Fruit fly (Drosophila melanogaster) whole organism, embryonic: ENCODE data around the gene mRpL19.

ENCODE experiments used
- Adf1 ChIP-seq: fragments of 200-800 bp; sonication (Bioruptor generic); IDR thresholded peaks from 2 replicates; pipeline ENCODE4 v1.3.6; 2022; ENCODE audit warnings: missing biosample characterization, missing genetic modification characterization
- Aef1 ChIP-seq: fragments of 200-800 bp; sonication (Bioruptor generic); IDR thresholded peaks from 3 replicates; pipeline ENCODE4 v1.3.6; 2022; ENCODE audit warnings: missing biosample characterization, missing genetic modification characterization
- CG10366 ChIP-seq: fragments of 200-800 bp; sonication (Bioruptor generic); IDR thresholded peaks from 2 replicates; pipeline ENCODE4 v1.3.6; 2022; ENCODE audit warnings: missing biosample characterization, missing genetic modification characterization
- CG10959 ChIP-seq: fragments of 200-800 bp; sonication (Bioruptor generic); IDR thresholded peaks from 2 replicates; pipeline ENCODE4 v1.3.6; 2022; ENCODE audit warnings: missing biosample characterization, missing genetic modification characterization
- CG11398 ChIP-seq: fragments of 200-800 bp; sonication (Bioruptor generic); optimal IDR thresholded peaks from 2 replicates; lab custom pipeline; 2016; ENCODE audit warnings: missing biosample characterization, missing genetic modification characterization
- CG12236 ChIP-seq: fragments of 200-800 bp; sonication (Bioruptor generic); optimal IDR thresholded peaks from 2 replicates; lab custom pipeline; 2016; ENCODE audit warnings: missing biosample characterization, missing genetic modification characterization
- CG1233 ChIP-seq: fragments of 200-800 bp; sonication (Bioruptor generic); optimal IDR thresholded peaks from 4 replicates; lab custom pipeline; 2018; ENCODE audit warnings: missing biosample characterization, mild to moderate bottlenecking, missing genetic modification characterization
- CG13894 ChIP-seq: fragments of 200-800 bp; sonication (Bioruptor generic); optimal IDR thresholded peaks from 3 replicates; lab custom pipeline; 2018; ENCODE audit warnings: missing biosample characterization, mild to moderate bottlenecking, missing genetic modification characterization, moderate library complexity
- CG15269 ChIP-seq: fragments of 200-800 bp; sonication (Bioruptor generic); optimal IDR thresholded peaks from 2 replicates; lab custom pipeline; 2018; ENCODE audit warnings: missing biosample characterization, mild to moderate bottlenecking, missing genetic modification characterization, moderate library complexity
- CG1529 ChIP-seq: fragments of 200-800 bp; sonication (Bioruptor generic); optimal IDR thresholded peaks from 3 replicates; lab custom pipeline; 2018; ENCODE audit warnings: missing biosample characterization, missing genetic modification characterization
- CG17328 ChIP-seq: fragments of 200-800 bp; sonication (Bioruptor generic); IDR thresholded peaks from 2 replicates; pipeline ENCODE4 v1.3.6; 2022; ENCODE audit warnings: missing biosample characterization, missing genetic modification characterization
- CG17829 ChIP-seq: fragments of 200-800 bp; optimal IDR thresholded peaks from 2 replicates; lab custom pipeline; 2019; ENCODE audit warnings: missing biosample characterization, mild to moderate bottlenecking, missing genetic modification characterization, moderate library complexity
- CG2120 ChIP-seq: fragments of 200-800 bp; sonication (Bioruptor generic); optimal IDR thresholded peaks from 3 replicates; lab custom pipeline; 2016; ENCODE audit warnings: missing biosample characterization, missing genetic modification characterization
- CG30020 ChIP-seq: fragments of 200-800 bp; optimal IDR thresholded peaks from 2 replicates; lab custom pipeline; 2019; ENCODE audit warnings: missing biosample characterization, mild to moderate bottlenecking, missing genetic modification characterization, moderate library complexity
- CG31224 ChIP-seq: fragments of 200-800 bp; sonication (Bioruptor generic); IDR thresholded peaks from 2 replicates; pipeline ENCODE4 v1.3.6; 2022; ENCODE audit warnings: missing biosample characterization, missing genetic modification characterization
- CG3407 ChIP-seq: fragments of 200-800 bp; sonication (Bioruptor generic); optimal IDR thresholded peaks from 2 replicates; lab custom pipeline; 2018; ENCODE audit warnings: missing biosample characterization, mild to moderate bottlenecking, missing genetic modification characterization
- CG3995 ChIP-seq: fragments of 200-800 bp; sonication (Bioruptor generic); optimal IDR thresholded peaks from 3 replicates; lab custom pipeline; 2016; ENCODE audit warnings: missing biosample characterization, missing genetic modification characterization
- CG4707 ChIP-seq: fragments of 200-800 bp; sonication (Bioruptor generic); optimal IDR thresholded peaks from 2 replicates; lab custom pipeline; 2018; ENCODE audit warnings: missing biosample characterization, mild to moderate bottlenecking, missing genetic modification characterization, moderate library complexity
- CG5180 ChIP-seq: fragments of 200-800 bp; sonication (Bioruptor generic); optimal IDR thresholded peaks from 3 replicates; lab custom pipeline; 2017; ENCODE audit warnings: missing biosample characterization, missing genetic modification characterization, mild to moderate bottlenecking, moderate library complexity, missing genetic modification reagents
- CG6689 ChIP-seq: fragments of 200-800 bp; sonication (Bioruptor generic); IDR thresholded peaks from 2 replicates; pipeline ENCODE4 v1.3.6; 2022; ENCODE audit warnings: missing biosample characterization, missing genetic modification characterization
- CG7786 ChIP-seq: fragments of 200-800 bp; sonication (Bioruptor generic); optimal IDR thresholded peaks from 2 replicates; lab custom pipeline; 2016; ENCODE audit warnings: missing biosample characterization, missing genetic modification characterization
- CG7839 ChIP-seq: fragments of 200-800 bp; sonication (Bioruptor generic); optimal IDR thresholded peaks from 3 replicates; lab custom pipeline; 2018; ENCODE audit warnings: missing biosample characterization, mild to moderate bottlenecking, missing genetic modification characterization, moderate library complexity
- CG9437 ChIP-seq: fragments of 200-800 bp; sonication (Bioruptor generic); optimal IDR thresholded peaks from 2 replicates; lab custom pipeline; 2018; ENCODE audit warnings: missing biosample characterization, mild to moderate bottlenecking, missing genetic modification characterization
- Dref ChIP-seq: fragments of 200-800 bp; sonication (Bioruptor generic); IDR thresholded peaks from 2 replicates; pipeline ENCODE4 v1.3.6; 2022; ENCODE audit warnings: missing biosample characterization, missing genetic modification characterization
- Fer2 ChIP-seq: fragments of 200-800 bp; sonication (Bioruptor generic); optimal IDR thresholded peaks from 2 replicates; lab custom pipeline; 2018; ENCODE audit warnings: missing biosample characterization, mild to moderate bottlenecking, missing genetic modification characterization, moderate library complexity
- Gsc ChIP-seq: fragments of 200-800 bp; sonication (Bioruptor generic); IDR thresholded peaks from 2 replicates; pipeline ENCODE4 v1.3.6; 2022; ENCODE audit warnings: missing biosample characterization, missing genetic modification characterization
- HLH3B ChIP-seq: fragments of 200-800 bp; sonication (Bioruptor generic); IDR thresholded peaks from 2 replicates; pipeline ENCODE4 v1.3.6; 2022; ENCODE audit warnings: missing biosample characterization, missing genetic modification characterization
- HLH54F ChIP-seq: fragments of 200-800 bp; sonication (Bioruptor generic); optimal IDR thresholded peaks from 3 replicates; lab custom pipeline; 2016; ENCODE audit warnings: missing biosample characterization, missing genetic modification characterization
- MTF-1 ChIP-seq: fragments of 200-800 bp; sonication (Bioruptor generic); optimal IDR thresholded peaks from 2 replicates; lab custom pipeline; 2018; ENCODE audit warnings: missing biosample characterization, mild to moderate bottlenecking, missing genetic modification characterization, borderline replicate concordance
- bigmax ChIP-seq: fragments of 200-800 bp; sonication (Bioruptor generic); optimal IDR thresholded peaks from 2 replicates; lab custom pipeline; 2018; ENCODE audit warnings: missing biosample characterization, mild to moderate bottlenecking, missing genetic modification characterization
- chif ChIP-seq, 2 experiments: fragments of 200-800 bp; sonication (Bioruptor generic); optimal IDR thresholded peaks; 3 replicates each; lab custom pipeline; 2016; ENCODE audit warnings: missing biosample characterization in 2 of 2, missing genetic modification characterization in 2 of 2
- danr ChIP-seq: fragments of 200-800 bp; sonication (Bioruptor generic); IDR thresholded peaks from 2 replicates; pipeline ENCODE4 v1.3.6; 2022; ENCODE audit warnings: missing biosample characterization, missing genetic modification characterization
- dmrt99B ChIP-seq: fragments of 200-800 bp; sonication (Bioruptor generic); optimal IDR thresholded peaks from 2 replicates; lab custom pipeline; 2018; ENCODE audit warnings: missing biosample characterization, mild to moderate bottlenecking, missing genetic modification characterization, moderate library complexity
- dpn ChIP-seq, 2 experiments: fragments of 200-800 bp; sonication (Bioruptor generic); optimal IDR thresholded peaks; 3 replicates each; lab custom pipeline; 2016; ENCODE audit warnings: missing biosample characterization in 2 of 2, missing genetic modification characterization in 2 of 2
- fd102C ChIP-seq: fragments of 200-800 bp; sonication (Bioruptor generic); optimal IDR thresholded peaks from 2 replicates; lab custom pipeline; 2018; ENCODE audit warnings: missing biosample characterization, mild to moderate bottlenecking, missing genetic modification characterization, moderate library complexity
- gfzf ChIP-seq: fragments of 200-800 bp; sonication (Bioruptor generic); optimal IDR thresholded peaks from 2 replicates; lab custom pipeline; 2016; ENCODE audit warnings: missing biosample characterization, mild to moderate bottlenecking, missing genetic modification characterization, moderate library complexity
- grau ChIP-seq: fragments of 200-800 bp; optimal IDR thresholded peaks from 3 replicates; lab custom pipeline; 2019; ENCODE audit warnings: missing biosample characterization, mild to moderate bottlenecking, missing genetic modification characterization, moderate library complexity
- insv ChIP-seq, 2 experiments: fragments of 200-800 bp; sonication (Bioruptor generic); optimal IDR thresholded peaks; 3 replicates each; lab custom pipeline; 2016 to 2018; ENCODE audit warnings: missing biosample characterization in 2 of 2, missing genetic modification characterization in 2 of 2
- ken ChIP-seq: fragments of 200-800 bp; sonication (Bioruptor generic); IDR thresholded peaks from 3 replicates; pipeline ENCODE4 v1.3.6; 2022; ENCODE audit warnings: missing biosample characterization, missing genetic modification characterization
- nmo ChIP-seq: fragments of 200-800 bp; sonication (Bioruptor generic); optimal IDR thresholded peaks from 2 replicates; lab custom pipeline; 2018; ENCODE audit warnings: missing biosample characterization, mild to moderate bottlenecking, missing genetic modification characterization, moderate library complexity
- onecut ChIP-seq: fragments of 200-800 bp; sonication (Bioruptor generic); IDR thresholded peaks from 2 replicates; pipeline ENCODE4 v1.3.6; 2022; ENCODE audit warnings: missing biosample characterization, missing genetic modification characterization
- pan ChIP-seq, 4 experiments: fragments of >200 bp in 3 of 4; fragments of 200-800 bp in 1 of 4; sonication (Bioruptor generic) in 1 of 4; optimal IDR thresholded peaks in 3 of 4; IDR thresholded peaks in 1 of 4; 2 replicates each; pipeline versions ENCODE4 v1.3.6 to Lab custom; 2017 to 2022; ENCODE audit warnings: missing biosample characterization in 2 of 4, missing genetic modification characterization in 2 of 4, mixed read lengths in 1 of 4
- pnt ChIP-seq: fragments of 200-800 bp; sonication (Bioruptor generic); optimal IDR thresholded peaks from 3 replicates; lab custom pipeline; 2016; ENCODE audit warnings: missing biosample characterization, missing genetic modification characterization
- sens-2 ChIP-seq: fragments of 200-800 bp; sonication (Bioruptor generic); IDR thresholded peaks from 2 replicates; pipeline ENCODE4 v1.3.6; 2022; ENCODE audit warnings: missing biosample characterization, missing genetic modification characterization
- sim ChIP-seq: fragments of 200-800 bp; sonication (Bioruptor generic); IDR thresholded peaks from 2 replicates; pipeline ENCODE4 v1.3.6; 2022; ENCODE audit warnings: missing biosample characterization, missing genetic modification characterization
- toy ChIP-seq: fragments of 200-800 bp; sonication (Bioruptor generic); IDR thresholded peaks from 2 replicates; pipeline ENCODE4 v1.3.6; 2022; ENCODE audit warnings: missing biosample characterization, missing genetic modification characterization
- zfh2 ChIP-seq: fragments of 200-800 bp; sonication (Bioruptor generic); optimal IDR thresholded peaks from 2 replicates; lab custom pipeline; 2016; ENCODE audit warnings: missing biosample characterization, missing genetic modification characterization

Gene mRpL19

dm6 chr3R:8670529-8671491, 3.1 kb upstream of the mRpL19 start, which contains the start of gene p (continued):
- peak; percentile 7 for TF ChIP-seq CG3407 (GFP tag; lab: Kevin White, UChicago)
- no peak for TF ChIP-seq MTF-1
- TF ChIP-seq danr (GFP tag; lab: Robert Waterston, UW) = no peak
- no peak for TF ChIP-seq CG30020 (tag; lab: Kevin White, UChicago)
- no peak for TF ChIP-seq CG10366 (GFP tag; lab: Robert Waterston, UW)
- peak; percentile 70 for TF ChIP-seq CG3995 (GFP tag; lab: Kevin White, UChicago)
- peak; percentile 34 for TF ChIP-seq pnt (GFP tag; lab: Kevin White, UChicago)
- TF ChIP-seq gfzf (GFP tag; lab: Kevin White, UChicago) = no peak
- TF ChIP-seq CG11398 (GFP tag; lab: Kevin White, UChicago) = peak; percentile 4
- TF ChIP-seq CG5180 (GFP tag; lab: Kevin White, UChicago) = peak; percentile 56
- TF ChIP-seq CG7839 (tag; lab: Kevin White, UChicago) = peak; percentile 19
- no peak for TF ChIP-seq fd102C (GFP tag; lab: Kevin White, UChicago)
- peak; percentile 15 for TF ChIP-seq grau
- TF ChIP-seq Dref (GFP tag; lab: Robert Waterston, UW) = no peak
- peak; percentile 4 for TF ChIP-seq Fer2
- peak; percentile 25 for TF ChIP-seq CG7786 (GFP tag; lab: Kevin White, UChicago)
- peak; percentile 21; the same call in 1 of the 2 replicates for TF ChIP-seq CG31224
- peak; percentile 42; the same call in 1 of the 2 replicates for TF ChIP-seq CG6689
- TF ChIP-seq CG12236 = peak; percentile 35
- TF ChIP-seq dpn (GFP tag; optimal IDR thresholded peaks at IDR 0.05; lab: Kevin White, UChicago) = peak; percentile 36 to 45
- TF ChIP-seq zfh2 (GFP tag; lab: Kevin White, UChicago) = peak; percentile 40
- no peak for TF ChIP-seq Adf1 (GFP tag; lab: Robert Waterston, UW)
- peak; percentile 28; the same call in 1 of the 2 replicates for TF ChIP-seq HLH3B (GFP tag; lab: Robert Waterston, UW)
- TF ChIP-seq bigmax (GFP tag; lab: Kevin White, UChicago) = no peak
- 0 out of 2 replicates have a peak, but pooled peaks have one; percentile 22 for TF ChIP-seq CG17328 (GFP tag; lab: Robert Waterston, UW)
- peak; percentile 30 for TF ChIP-seq CG15269 (tag; lab: Kevin White, UChicago)
- no peak for TF ChIP-seq Gsc (GFP tag; lab: Robert Waterston, UW)
- TF ChIP-seq CG9437 (GFP tag; lab: Kevin White, UChicago) = no peak
- no peak for TF ChIP-seq ken (GFP tag; lab: Robert Waterston, UW)
- peak; percentile 37 for TF ChIP-seq dmrt99B (tag; lab: Kevin White, UChicago)
- TF ChIP-seq CG4707 (GFP tag; lab: Kevin White, UChicago) = peak; percentile 58
- TF ChIP-seq sim (GFP tag; lab: Robert Waterston, UW) = peak; percentile 48; the same call in 1 of the 2 replicates
- TF ChIP-seq CG13894 (tag; lab: Kevin White, UChicago) = peak; percentile 32
- no peak for TF ChIP-seq CG1529 (GFP tag; lab: Kevin White, UChicago)
- no peak for TF ChIP-seq CG10959 (GFP tag; lab: Robert Waterston, UW)
- TF ChIP-seq Aef1 (GFP tag; lab: Robert Waterston, UW) = no peak; the same call in 2 of the 3 replicates
- TF ChIP-seq chif (GFP tag; optimal IDR thresholded peaks at IDR 0.05; lab: Kevin White, UChicago) = peak in 1 of 2 experiments; percentile 31
- no peak for TF ChIP-seq pan (optimal IDR thresholded peaks at IDR 0.05; lab: Kevin White, UChicago)
- TF ChIP-seq pan (GFP tag; optimal IDR thresholded peaks at IDR 0.05 in 1 of 2, IDR thresholded peaks at IDR 0.05 in 1 of 2) = peak in 1 of 2 experiments; percentile 45
- peak; percentile 13 for TF ChIP-seq nmo (GFP tag; lab: Kevin White, UChicago)
- TF ChIP-seq CG2120 (GFP tag; lab: Kevin White, UChicago) = peak; percentile 66
- TF ChIP-seq onecut = 0 out of 2 replicates have a peak, but pooled peaks have one; percentile 12
- peak; percentile 68 for TF ChIP-seq sens-2
- TF ChIP-seq HLH54F (GFP tag; lab: Kevin White, UChicago) = peak; percentile 39
- peak; percentile 34 for TF ChIP-seq CG1233
- no peak for TF ChIP-seq toy (GFP tag; lab: Robert Waterston, UW)
- peak; percentile 26 for TF ChIP-seq CG17829 (tag; lab: Kevin White, UChicago)
- peak in 1 of 2 experiments; percentile 23 for TF ChIP-seq insv (GFP tag; optimal IDR thresholded peaks at IDR 0.05; lab: Kevin White, UChicago)
